In genomic region chrIV:10481695-10482094, ce11 we compare ENCODE assay signal across 5 worm cellular contexts.
A peak's percentile ranks its signal among the peaks of the same experiment; 100 is the strongest.
TF ChIP-seq lines count a peak whose summit lies in the region.

Gene egl-21, minus strand, starts transcription at chrIV:10481844.

TF ChIP-seq in whole organism, L1 larva, 84 proteins besides CTCF, POLR2A, EP300 and RAD21 (continued from another document and continues in another):
- TF ChIP-seq ztf-4 (tag; optimal IDR thresholded peaks at IDR 0.05; lab: Kevin White, UChicago) (no peak), swsn-7 (tag; optimal IDR thresholded peaks at IDR 0.05; lab: Kevin White, UChicago) (peak; percentile 73), C16A3.4 (tag; optimal IDR thresholded peaks at IDR 0.05; lab: Kevin White, UChicago) (peak; percentile 6), lin-14 (GFP tag; optimal IDR thresholded peaks at IDR 0.05; lab: Kevin White, UChicago) (peak; percentile 93), isw-1 (GFP tag; IDR thresholded peaks at IDR 0.05; lab: Robert Waterston, UW) (peak; percentile 61), snpc-4 (tag; optimal IDR thresholded peaks at IDR 0.05; lab: Kevin White, UChicago) (peak; percentile 10), lin-35 (GFP tag; optimal IDR thresholded peaks at IDR 0.05; lab: Kevin White, UChicago) (peak in 1 of 2 experiments; percentile 53), Y116A8C.19 (tag; optimal IDR thresholded peaks at IDR 0.05; lab: Kevin White, UChicago; ENCODE audit: borderline replicate concordance) (no peak), mep-1 (tag; optimal IDR thresholded peaks at IDR 0.05; lab: Kevin White, UChicago) (peak; percentile 45), ceh-8 (GFP tag; optimal IDR thresholded peaks at IDR 0.05; lab: Kevin White, UChicago) (peak; percentile 0), nhr-71 (tag; optimal IDR thresholded peaks at IDR 0.05; lab: Kevin White, UChicago) (peak; percentile 83), rnt-1 (tag; optimal IDR thresholded peaks at IDR 0.05; lab: Kevin White, UChicago) (peak; percentile 12), elt-3 (tag; optimal IDR thresholded peaks at IDR 0.05; lab: Kevin White, UChicago) (no peak), sup-37 (GFP tag; optimal IDR thresholded peaks at IDR 0.05; lab: Kevin White, UChicago) (no peak), fkh-10 (GFP tag; optimal IDR thresholded peaks at IDR 0.05; lab: Kevin White, UChicago) (peak; percentile 82), C34B4.2 (tag; optimal IDR thresholded peaks at IDR 0.05; lab: Kevin White, UChicago) (no peak), aly-2 (tag; optimal IDR thresholded peaks at IDR 0.05; lab: Kevin White, UChicago) (no peak), pax-3 (tag; optimal IDR thresholded peaks at IDR 0.05; lab: Kevin White, UChicago) (peak; percentile 60), xbp-1 (tag; optimal IDR thresholded peaks at IDR 0.05; lab: Kevin White, UChicago) (peak; percentile 88), jun-1 (tag; optimal IDR thresholded peaks at IDR 0.05; lab: Kevin White, UChicago) (peak; percentile 70), mdl-1 (tag; optimal IDR thresholded peaks at IDR 0.05; lab: Kevin White, UChicago) (no peak), dsc-1 (tag; optimal IDR thresholded peaks at IDR 0.05; lab: Kevin White, UChicago) (peak; percentile 55), unc-98 (GFP tag; IDR thresholded peaks at IDR 0.05; lab: Robert Waterston, UW) (no peak), pag-3 (tag; optimal IDR thresholded peaks at IDR 0.05; lab: Kevin White, UChicago; ENCODE audit: borderline replicate concordance, insufficient read depth) (no peak), nhr-85 (tag; lab: Kevin White, UChicago) (no peak), egl-13 (tag; optimal IDR thresholded peaks at IDR 0.05; lab: Kevin White, UChicago) (peak; percentile 81)

TF ChIP-seq in whole organism, L2 larva, 48 proteins besides CTCF, POLR2A, EP300 and RAD21 (continued from another document and continues in another):
- peak; percentile 19 for TF ChIP-seq nhr-21 (tag; optimal IDR thresholded peaks at IDR 0.05; lab: Kevin White, UChicago)
- no peak for TF ChIP-seq nhr-10 (tag; optimal IDR thresholded peaks at IDR 0.05; lab: Kevin White, UChicago)
- peak; percentile 46 for TF ChIP-seq sem-4 (tag; optimal IDR thresholded peaks at IDR 0.05; lab: Kevin White, UChicago)
- no peak for TF ChIP-seq nhr-23 (tag; optimal IDR thresholded peaks at IDR 0.05; lab: Kevin White, UChicago)
- peak; percentile 36 for TF ChIP-seq nhr-6 (tag; optimal IDR thresholded peaks at IDR 0.05; lab: Kevin White, UChicago)
- no peak for TF ChIP-seq elt-3 (tag; optimal IDR thresholded peaks at IDR 0.05; lab: Kevin White, UChicago)
- peak; percentile 82 for TF ChIP-seq crh-2 (tag; optimal IDR thresholded peaks at IDR 0.05; lab: Kevin White, UChicago)
- no peak for TF ChIP-seq alr-1 (tag; optimal IDR thresholded peaks at IDR 0.05; lab: Kevin White, UChicago)
- peak in 1 of 2 experiments; percentile 66 for TF ChIP-seq lsy-2 (tag; optimal IDR thresholded peaks at IDR 0.05; lab: Kevin White, UChicago)
- no peak for TF ChIP-seq mab-5 (tag; optimal IDR thresholded peaks at IDR 0.05; lab: Kevin White, UChicago)
- TF ChIP-seq R02D3.7 (tag; optimal IDR thresholded peaks at IDR 0.05; lab: Kevin White, UChicago), result no peak
- TF ChIP-seq snpc-4 (tag; optimal IDR thresholded peaks at IDR 0.05; lab: Kevin White, UChicago), result no peak
- peak; percentile 66 for TF ChIP-seq lin-11 (tag; optimal IDR thresholded peaks at IDR 0.05; lab: Kevin White, UChicago)
- peak; percentile 89 for TF ChIP-seq C34F6.9 (tag; optimal IDR thresholded peaks at IDR 0.05; lab: Kevin White, UChicago)
- TF ChIP-seq unc-39 (tag; optimal IDR thresholded peaks at IDR 0.05; lab: Kevin White, UChicago), result peak; percentile 52
- no peak for TF ChIP-seq ZK546.5 (tag; optimal IDR thresholded peaks at IDR 0.05; lab: Kevin White, UChicago)
- TF ChIP-seq sma-3 (GFP tag; optimal IDR thresholded peaks at IDR 0.05; lab: Kevin White, UChicago), result no peak
- no peak for TF ChIP-seq ztf-1 (GFP tag; conservative IDR thresholded peaks at IDR 0.05; lab: Robert Waterston, UW)
- no peak for TF ChIP-seq ama-1 (optimal IDR thresholded peaks at IDR 0.05; lab: Kevin White, UChicago)
- TF ChIP-seq ceh-16 (tag; optimal IDR thresholded peaks at IDR 0.05; lab: Kevin White, UChicago), result no peak
- TF ChIP-seq dmd-4 (tag; optimal IDR thresholded peaks at IDR 0.05; lab: Kevin White, UChicago), result no peak
- TF ChIP-seq lin-39 (tag; optimal IDR thresholded peaks at IDR 0.05; lab: Kevin White, UChicago), result no peak
- no peak for TF ChIP-seq ztf-4 (tag; optimal IDR thresholded peaks at IDR 0.05; lab: Kevin White, UChicago)
- TF ChIP-seq blmp-1 (tag; optimal IDR thresholded peaks at IDR 0.05; lab: Kevin White, UChicago; ENCODE audit: insufficient read depth), result no peak
- peak; percentile 59 to 61 for TF ChIP-seq mdl-1 (tag; optimal IDR thresholded peaks at IDR 0.05; lab: Kevin White, UChicago)
- TF ChIP-seq peb-1 (tag; optimal IDR thresholded peaks at IDR 0.05; lab: Kevin White, UChicago), result no peak
- peak; percentile 46 for TF ChIP-seq sma-9 (GFP tag; optimal IDR thresholded peaks at IDR 0.05; lab: Kevin White, UChicago)
- no peak for TF ChIP-seq sma-9 (tag; optimal IDR thresholded peaks at IDR 0.05; lab: Kevin White, UChicago)

TF ChIP-seq in whole organism, L3 larva, 47 proteins besides CTCF, POLR2A, EP300 and RAD21 (continued from another document):
- TF ChIP-seq nfya-1 (tag; optimal IDR thresholded peaks at IDR 0.05; lab: Kevin White, UChicago; ENCODE audit: insufficient read depth), result peak; percentile 81
- TF ChIP-seq lsy-12 (tag; optimal IDR thresholded peaks at IDR 0.05; lab: Kevin White, UChicago), result peak; percentile 41
- TF ChIP-seq unc-39 (tag; optimal IDR thresholded peaks at IDR 0.05; lab: Kevin White, UChicago), result no peak
- TF ChIP-seq tbx-2 (tag; optimal IDR thresholded peaks at IDR 0.05; lab: Kevin White, UChicago), result peak; percentile 17
- no peak for TF ChIP-seq R02D3.7 (tag; optimal IDR thresholded peaks at IDR 0.05; lab: Kevin White, UChicago)
- TF ChIP-seq fkh-10 (GFP tag; optimal IDR thresholded peaks at IDR 0.05; lab: Kevin White, UChicago), result peak; percentile 76
- no peak for TF ChIP-seq skn-1 (tag; optimal IDR thresholded peaks at IDR 0.05; lab: Kevin White, UChicago)
- no peak for TF ChIP-seq snpc-4 (tag; optimal IDR thresholded peaks at IDR 0.05; lab: Kevin White, UChicago)
- peak; percentile 28 for TF ChIP-seq mdl-1 (tag; optimal IDR thresholded peaks at IDR 0.05; lab: Kevin White, UChicago)
- TF ChIP-seq pqm-1 (tag; optimal IDR thresholded peaks at IDR 0.05; lab: Kevin White, UChicago), result no peak
- no peak for TF ChIP-seq jun-1 (tag; optimal IDR thresholded peaks at IDR 0.05; lab: Kevin White, UChicago)
- TF ChIP-seq nhr-11 (tag; optimal IDR thresholded peaks at IDR 0.05; lab: Kevin White, UChicago), result peak; percentile 66
- peak; percentile 53 for TF ChIP-seq lin-15B (tag; optimal IDR thresholded peaks at IDR 0.05; lab: Kevin White, UChicago)
- peak; percentile 71 for TF ChIP-seq ceh-28 (tag; optimal IDR thresholded peaks at IDR 0.05; lab: Kevin White, UChicago)
- TF ChIP-seq nhr-237 (tag; optimal IDR thresholded peaks at IDR 0.05; lab: Kevin White, UChicago), result no peak
- peak; percentile 72 for TF ChIP-seq lin-39 (tag; optimal IDR thresholded peaks at IDR 0.05; lab: Kevin White, UChicago)
TF ChIP-seq in whole organism, L3 larva: peak in this region for 11.

TF ChIP-seq in whole organism, L4 larva, 104 proteins besides CTCF, POLR2A, EP300 and RAD21 (continued from another document):
- TF ChIP-seq ama-1 (optimal IDR thresholded peaks at IDR 0.05; lab: Kevin White, UChicago), result no peak
- TF ChIP-seq Y48G9A.11 (GFP tag; IDR thresholded peaks at IDR 0.05; lab: Robert Waterston, UW), result no peak
- peak; percentile 19 for TF ChIP-seq hlh-11 (tag; optimal IDR thresholded peaks at IDR 0.05; lab: Kevin White, UChicago)
- TF ChIP-seq rbr-2 (tag; optimal IDR thresholded peaks at IDR 0.05; lab: Kevin White, UChicago), result peak; percentile 82
- peak; percentile 34 for TF ChIP-seq zfp-2 (tag; optimal IDR thresholded peaks at IDR 0.05; lab: Kevin White, UChicago)
- TF ChIP-seq dpl-1 (GFP tag; optimal IDR thresholded peaks at IDR 0.05; lab: Kevin White, UChicago), result peak; percentile 6
- peak; percentile 57 for TF ChIP-seq hlh-30 (tag; optimal IDR thresholded peaks at IDR 0.05; lab: Kevin White, UChicago; ENCODE audit: insufficient read depth)
- TF ChIP-seq lsy-2 (tag; optimal IDR thresholded peaks at IDR 0.05; lab: Kevin White, UChicago), result peak; percentile 5 to 67
- TF ChIP-seq hif-1 (tag; optimal IDR thresholded peaks at IDR 0.05; lab: Kevin White, UChicago), result peak in 1 of 2 experiments; percentile 57
- peak; percentile 60 to 62 for TF ChIP-seq mdl-1 (tag; optimal IDR thresholded peaks at IDR 0.05; lab: Kevin White, UChicago)
- peak; percentile 93 for TF ChIP-seq fkh-10 (GFP tag; optimal IDR thresholded peaks at IDR 0.05; lab: Kevin White, UChicago)
- TF ChIP-seq aha-1 (tag; lab: Kevin White, UChicago), result peak; percentile 93
- TF ChIP-seq set-16 (GFP tag; IDR thresholded peaks at IDR 0.05; lab: Robert Waterston, UW), result peak; percentile 50; the same call in 1 of the 2 replicates
- TF ChIP-seq arid-1 (GFP tag; conservative IDR thresholded peaks at IDR 0.05; lab: Robert Waterston, UW), result peak; percentile 36; the same call in 1 of the 2 replicates
- peak in 1 of 2 experiments; percentile 6 for TF ChIP-seq unc-62 (GFP tag; optimal IDR thresholded peaks at IDR 0.05 in 1 of 2; lab: Kevin White, UChicago)
- no peak for TF ChIP-seq unc-62 (tag; optimal IDR thresholded peaks at IDR 0.05; lab: Kevin White, UChicago)
- peak; percentile 69 for TF ChIP-seq egl-43 (GFP tag; IDR thresholded peaks at IDR 0.05; lab: Robert Waterston, UW)

TF ChIP-seq in whole organism, late embryonic, 69 proteins besides CTCF, POLR2A, EP300 and RAD21 (continued from another document):
- TF ChIP-seq rnt-1 (tag; optimal IDR thresholded peaks at IDR 0.05; lab: Kevin White, UChicago) (no peak), madf-2 (tag; optimal IDR thresholded peaks at IDR 0.05; lab: Kevin White, UChicago) (no peak), ahr-1 (tag; optimal IDR thresholded peaks at IDR 0.05; lab: Kevin White, UChicago) (no peak), mec-3 (tag; optimal IDR thresholded peaks at IDR 0.05; lab: Kevin White, UChicago; ENCODE audit: borderline replicate concordance) (no peak), hlh-8 (tag; optimal IDR thresholded peaks at IDR 0.05; lab: Kevin White, UChicago) (no peak), sox-4 (tag; optimal IDR thresholded peaks at IDR 0.05; lab: Kevin White, UChicago) (no peak), sox-2 (GFP tag; IDR thresholded peaks at IDR 0.05; lab: Robert Waterston, UW) (no peak), dmd-4 (tag; optimal IDR thresholded peaks at IDR 0.05; lab: Kevin White, UChicago; ENCODE audit: borderline replicate concordance) (no peak), hlh-13 (GFP tag; optimal IDR thresholded peaks at IDR 0.05; lab: Kevin White, UChicago) (no peak), zip-5 (tag; optimal IDR thresholded peaks at IDR 0.05; lab: Kevin White, UChicago) (no peak), fkh-10 (GFP tag; optimal IDR thresholded peaks at IDR 0.05; lab: Kevin White, UChicago) (no peak), fax-1 (tag; optimal IDR thresholded peaks at IDR 0.05; lab: Kevin White, UChicago) (no peak), odd-2 (tag; optimal IDR thresholded peaks at IDR 0.05; lab: Kevin White, UChicago) (no peak), lim-6 (tag; optimal IDR thresholded peaks at IDR 0.05; lab: Kevin White, UChicago) (peak; percentile 1), nfya-1 (tag; optimal IDR thresholded peaks at IDR 0.05; lab: Kevin White, UChicago) (peak; percentile 25), T23F11.4 (GFP tag; optimal IDR thresholded peaks at IDR 0.05; lab: Kevin White, UChicago) (no peak), ttx-3 (tag; optimal IDR thresholded peaks at IDR 0.05; lab: Kevin White, UChicago) (no peak), che-1 (tag; optimal IDR thresholded peaks at IDR 0.05; lab: Kevin White, UChicago) (no peak), nhr-232 (tag; optimal IDR thresholded peaks at IDR 0.05; lab: Kevin White, UChicago) (no peak), ztf-16 (tag; optimal IDR thresholded peaks at IDR 0.05; lab: Kevin White, UChicago) (no peak), ceh-18 (tag; optimal IDR thresholded peaks at IDR 0.05; lab: Kevin White, UChicago) (peak; percentile 17), pha-4 (tag; optimal IDR thresholded peaks at IDR 0.05; lab: Kevin White, UChicago) (no peak), pax-1 (tag; optimal IDR thresholded peaks at IDR 0.05; lab: Kevin White, UChicago) (no peak), ets-4 (tag; optimal IDR thresholded peaks at IDR 0.05; lab: Kevin White, UChicago) (no peak), ceh-30 (tag; optimal IDR thresholded peaks at IDR 0.05; lab: Kevin White, UChicago) (no peak), unc-86 (tag; optimal IDR thresholded peaks at IDR 0.05; lab: Kevin White, UChicago) (peak; percentile 2), tbx-7 (tag; optimal IDR thresholded peaks at IDR 0.05; lab: Kevin White, UChicago) (no peak), F13H6.1 (tag; optimal IDR thresholded peaks at IDR 0.05; lab: Kevin White, UChicago) (no peak), ceh-2 (tag; optimal IDR thresholded peaks at IDR 0.05; lab: Kevin White, UChicago) (no peak), syd-9 (tag; optimal IDR thresholded peaks at IDR 0.05; lab: Kevin White, UChicago) (no peak), hlh-6 (tag; optimal IDR thresholded peaks at IDR 0.05; lab: Kevin White, UChicago) (no peak), pqm-1 (tag; optimal IDR thresholded peaks at IDR 0.05; lab: Kevin White, UChicago) (no peak), ceh-9 (tag; optimal IDR thresholded peaks at IDR 0.05; lab: Kevin White, UChicago) (no peak), ceh-6 (GFP tag; optimal IDR thresholded peaks at IDR 0.05; lab: Kevin White, UChicago) (no peak), ceh-48 (tag; optimal IDR thresholded peaks at IDR 0.05; lab: Kevin White, UChicago) (peak; percentile 66), unc-3 (GFP tag; conservative IDR thresholded peaks at IDR 0.05; lab: Robert Waterston, UW) (no peak), unc-3 (tag; optimal IDR thresholded peaks at IDR 0.05; lab: Kevin White, UChicago) (no peak), elt-4 (tag; optimal IDR thresholded peaks at IDR 0.05; lab: Kevin White, UChicago) (no peak), hlh-30 (tag; optimal IDR thresholded peaks at IDR 0.05; lab: Kevin White, UChicago; ENCODE audit: insufficient read depth) (no peak), hlh-15 (tag; optimal IDR thresholded peaks at IDR 0.05; lab: Kevin White, UChicago) (no peak), nhr-11 (tag; optimal IDR thresholded peaks at IDR 0.05; lab: Kevin White, UChicago) (no peak), ceh-34 (tag; optimal IDR thresholded peaks at IDR 0.05; lab: Kevin White, UChicago) (no peak), pha-2 (tag; optimal IDR thresholded peaks at IDR 0.05; lab: Kevin White, UChicago) (no peak), ceh-22 (tag; optimal IDR thresholded peaks at IDR 0.05; lab: Kevin White, UChicago) (no peak), ceh-19 (GFP tag; optimal IDR thresholded peaks at IDR 0.05; lab: Kevin White, UChicago) (no peak), ceh-45 (GFP tag; IDR thresholded peaks at IDR 0.05; lab: Robert Waterston, UW) (no peak), pat-9 (tag; optimal IDR thresholded peaks at IDR 0.05; lab: Kevin White, UChicago) (no peak), C38D4.7 (GFP tag; optimal IDR thresholded peaks at IDR 0.05; lab: Kevin White, UChicago) (no peak), ref-2 (tag; optimal IDR thresholded peaks at IDR 0.05; lab: Kevin White, UChicago) (no peak), C08G9.2 (tag; optimal IDR thresholded peaks at IDR 0.05; lab: Kevin White, UChicago) (no peak), gmeb-2 (tag; optimal IDR thresholded peaks at IDR 0.05; lab: Kevin White, UChicago) (no peak), elt-2 (tag; optimal IDR thresholded peaks at IDR 0.05; lab: Kevin White, UChicago) (no peak), lin-11 (tag; optimal IDR thresholded peaks at IDR 0.05; lab: Kevin White, UChicago) (no peak), pag-3 (tag; optimal IDR thresholded peaks at IDR 0.05; lab: Kevin White, UChicago; ENCODE audit: borderline replicate concordance) (no peak)
